Fruit fly (Drosophila melanogaster): ENCODE data around the gene Hsp67Bc.

Gene Hsp67Bc

dm6 chr3L:9349314-9349733 lies 23.0 kb downstream of the Hsp67Bc start, which contains the start of gene PGRP-LF:
Gene PGRP-LF (plus strand): TSS chr3L:9349609.
- no peak for TF ChIP-seq CG17801 (GFP tag; optimal IDR thresholded peaks at IDR 0.05; ENCODE audit: partially characterized antibody)

- TF ChIP-seq CG17801 (GFP tag; optimal IDR thresholded peaks at IDR 0.05; ENCODE audit: partially characterized antibody): no peak
Observed at dm6 chr3L:9345157-9345556, 27.1 kb downstream of the Hsp67Bc start.

DNA sequence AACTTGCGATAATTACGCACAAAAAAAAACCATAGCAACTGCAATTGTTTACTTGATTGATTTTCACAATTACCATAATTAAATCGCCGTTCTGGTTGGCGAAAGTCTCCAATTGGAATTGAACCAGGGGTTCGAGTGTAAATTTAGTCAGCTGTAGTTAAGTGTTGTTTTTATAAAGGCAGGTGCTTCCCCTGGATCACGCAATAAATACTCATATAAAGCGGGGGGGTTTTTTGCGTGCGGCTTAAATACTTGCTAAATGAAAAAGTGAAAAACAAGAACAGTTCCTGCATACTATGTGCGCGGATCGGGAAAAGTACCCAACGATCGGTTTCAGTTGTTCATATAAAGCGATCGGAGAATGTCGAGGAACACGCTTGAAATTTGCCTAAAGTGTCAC lies 28.3 kb downstream of the Hsp67Bc start:
- TF ChIP-seq CG17801 (GFP tag; optimal IDR thresholded peaks at IDR 0.05; ENCODE audit: partially characterized antibody): no peak

- TF ChIP-seq CG17801 (GFP tag; optimal IDR thresholded peaks at IDR 0.05; ENCODE audit: partially characterized antibody): no peak
Observed at dm6 chr3L:9340839-9341238, 31.5 kb downstream of the Hsp67Bc start.

- TF ChIP-seq CG17801 (GFP tag; optimal IDR thresholded peaks at IDR 0.05; ENCODE audit: partially characterized antibody): no peak
Observed at dm6 chr3L:9340232-9340631, 32.1 kb downstream of the Hsp67Bc start.

DNA sequence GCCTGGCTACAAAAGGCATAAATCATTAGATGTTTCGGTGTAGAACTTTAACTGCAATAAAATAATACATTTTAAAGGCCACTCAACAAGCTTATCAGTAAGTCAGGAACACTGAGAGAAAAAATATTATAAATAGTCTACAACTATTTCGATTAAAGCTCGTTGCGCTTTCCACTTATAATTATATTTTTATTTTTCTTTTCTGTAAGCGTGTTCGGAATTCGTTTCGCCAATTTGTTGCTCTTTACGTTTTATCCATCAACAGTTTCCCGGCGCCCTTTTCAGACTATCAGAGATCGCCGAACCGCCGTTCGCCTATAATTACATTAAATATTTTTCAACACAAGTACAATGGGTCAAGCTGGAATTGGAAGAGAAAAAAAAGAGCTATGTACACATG lies 33.3 kb downstream of the Hsp67Bc start:
- no peak for TF ChIP-seq CG17801 (GFP tag; optimal IDR thresholded peaks at IDR 0.05; ENCODE audit: partially characterized antibody)

dm6 chr3L:9338510-9338909 lies 33.8 kb downstream of the Hsp67Bc start, which contains the start of gene PGRP-LC:
Gene PGRP-LC (plus strand): TSS chr3L:9338810.
- TF ChIP-seq CG17801 (GFP tag; optimal IDR thresholded peaks at IDR 0.05; ENCODE audit: partially characterized antibody): no peak

DNA sequence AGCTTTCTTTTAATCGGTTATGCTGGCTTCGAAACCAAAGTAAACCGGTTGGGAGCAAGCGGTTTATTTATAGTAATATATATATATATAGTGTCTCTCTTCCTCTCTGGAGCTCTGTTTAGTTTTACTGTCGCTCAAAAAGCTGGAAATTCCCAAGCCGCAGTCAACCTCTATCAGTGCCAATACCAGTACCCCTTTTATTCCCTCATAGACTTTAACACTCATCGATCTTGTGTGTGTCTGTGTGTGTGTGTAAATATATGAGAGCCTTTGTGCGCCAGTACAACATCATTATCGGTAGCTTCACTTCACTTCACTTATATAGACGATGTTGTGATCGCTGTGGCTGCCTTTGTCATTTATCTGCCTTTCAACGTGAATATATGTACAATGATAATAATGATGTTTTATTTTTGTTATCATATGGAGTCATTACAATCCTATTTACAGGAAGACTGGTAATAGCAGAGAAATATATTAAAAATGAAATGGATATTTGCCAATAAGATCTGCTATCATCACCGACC lies 34.3 kb downstream of the Hsp67Bc start:
- no peak for TF ChIP-seq CG17801 (GFP tag; optimal IDR thresholded peaks at IDR 0.05; ENCODE audit: partially characterized antibody)

DNA sequence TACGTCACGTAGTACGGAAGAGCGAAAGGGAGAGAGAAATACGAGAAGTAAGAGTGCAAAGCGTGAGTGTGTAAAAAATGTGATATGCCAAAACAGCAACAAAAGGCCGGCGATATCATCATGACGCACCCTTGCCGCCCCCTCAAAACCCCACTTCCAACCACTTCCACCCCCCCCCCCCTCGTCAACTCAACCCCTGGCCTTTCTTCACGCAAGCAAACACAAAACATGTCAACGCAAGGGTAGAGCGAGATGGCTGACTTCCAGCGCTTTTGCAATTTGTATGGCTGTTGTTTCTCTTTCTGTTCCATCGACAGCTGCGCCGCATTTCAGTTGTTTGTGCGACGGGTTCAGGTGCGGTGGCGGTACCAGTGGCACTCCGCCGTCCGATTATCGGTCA lies 36.6 kb downstream of the Hsp67Bc start:
- no peak for TF ChIP-seq CG17801 (GFP tag; optimal IDR thresholded peaks at IDR 0.05; ENCODE audit: partially characterized antibody)

- no peak for TF ChIP-seq CG17801 (GFP tag; optimal IDR thresholded peaks at IDR 0.05; ENCODE audit: partially characterized antibody)
Observed at dm6 chr3L:9333745-9334382, 38.4 kb downstream of the Hsp67Bc start, which contains the start of gene PGRP-LA. Gene PGRP-LA (plus strand): TSS chr3L:9334332.
